Fruit fly (Drosophila melanogaster) whole organism, pupa: ENCODE measurements around the gene Ugt37A3.

ENCODE experiments used
- CG10348 ChIP-seq: fragments of 200-800 bp; sonication (Bioruptor generic); IDR thresholded peaks from 2 replicates; pipeline ENCODE4 v1.3.6; 2022; ENCODE audit warnings: missing biosample characterization, missing genetic modification characterization
- CG14655 ChIP-seq: fragments of 200-800 bp; sonication (Bioruptor generic); optimal IDR thresholded peaks from 3 replicates; lab custom pipeline; 2017; ENCODE audit warnings: mild to moderate bottlenecking, missing biosample characterization, missing genetic modification reagents, missing genetic modification characterization
- CG15710 ChIP-seq: fragments of 200-800 bp; sonication (Bioruptor generic); optimal IDR thresholded peaks from 2 replicates; lab custom pipeline; 2018; ENCODE audit warnings: missing biosample characterization, mild to moderate bottlenecking, missing genetic modification characterization, moderate library complexity
- CG17806 ChIP-seq: fragments of 200-800 bp; sonication (Bioruptor generic); optimal IDR thresholded peaks from 2 replicates; lab custom pipeline; 2018; ENCODE audit warnings: missing biosample characterization, mild to moderate bottlenecking, missing genetic modification characterization, moderate library complexity
- CG32121 ChIP-seq: fragments of 200-800 bp; sonication (Bioruptor generic); IDR thresholded peaks from 2 replicates; pipeline ENCODE4 v1.3.6; 2022; ENCODE audit warnings: missing biosample characterization, missing genetic modification characterization
- CG4496 ChIP-seq: fragments of 200-800 bp; sonication (Bioruptor generic); IDR thresholded peaks from 3 replicates; pipeline ENCODE4 v1.3.6; 2022; ENCODE audit warnings: missing biosample characterization, missing genetic modification characterization
- CG8159 ChIP-seq: fragments of 200-800 bp; sonication (Bioruptor generic); optimal IDR thresholded peaks from 3 replicates; lab custom pipeline; 2018; ENCODE audit warnings: missing biosample characterization, mild to moderate bottlenecking, missing genetic modification characterization, moderate library complexity
- EcR ChIP-seq: fragments of 200-800 bp; sonication (Bioruptor generic); optimal IDR thresholded peaks from 3 replicates; lab custom pipeline; 2019; ENCODE audit warnings: missing biosample characterization, missing genetic modification characterization, mild to moderate bottlenecking, moderate library complexity, missing genetic modification reagents
- Pif1B ChIP-seq: fragments of 200-800 bp; sonication (Bioruptor generic); optimal IDR thresholded peaks from 3 replicates; lab custom pipeline; 2016; ENCODE audit warnings: missing biosample characterization, missing genetic modification characterization
- fd96Ca ChIP-seq: fragments of 200-800 bp; sonication (Bioruptor generic); IDR thresholded peaks from 3 replicates; pipeline ENCODE4 v1.3.6; 2022; ENCODE audit warnings: missing biosample characterization, missing genetic modification characterization

- TF ChIP-seq EcR (GFP tag; lab: Kevin White, UChicago) (no peak), CG10348 (GFP tag; lab: Robert Waterston, UW) (no peak), CG17806 (tag; lab: Kevin White, UChicago) (no peak), CG4496 (GFP tag; lab: Robert Waterston, UW) (no peak), CG8159 (tag; lab: Kevin White, UChicago) (no peak), CG32121 (GFP tag; lab: Robert Waterston, UW) (no peak), CG15710 (no peak), CG14655 (GFP tag; lab: Kevin White, UChicago) (no peak), fd96Ca (no peak), Pif1B (GFP tag; lab: Kevin White, UChicago) (no peak)
Observed at dm6 chr3R:12704861-12705260, 38.6 kb downstream of the Ugt37A3 start, which contains the start of gene CG12279.
